Worm (Caenorhabditis elegans) whole organism, mixed stage, embryonic: ENCODE results near the gene rpc-25.

ENCODE experiments used
- elt-1 ChIP-seq: sonication (generic microtip); optimal IDR thresholded peaks from 2 replicates; lab custom pipeline; 2017; ENCODE audit warnings: missing genetic modification characterization, mild to moderate bottlenecking, missing compliant biosample characterization, antibody characterized with exemption, moderate library complexity, borderline replicate concordance; ENCODE audit not compliant: insufficient read depth
- nhr-237 ChIP-seq: fragments of 150-350 bp; optimal IDR thresholded peaks from 2 replicates; lab custom pipeline; 2014; ENCODE audit warnings: missing biosample characterization, missing genetic modification characterization
- pha-4 ChIP-seq: fragments of 150-350 bp; optimal IDR thresholded peaks from 2 replicates; lab custom pipeline; 2018; ENCODE audit warnings: missing biosample characterization, missing genetic modification reagents, missing genetic modification characterization
- unc-62 ChIP-seq: fragments of 150-350 bp; optimal IDR thresholded peaks from 2 replicates; lab custom pipeline; 2014; ENCODE audit warnings: missing biosample characterization, missing genetic modification reagents, missing genetic modification characterization

- TF ChIP-seq nhr-237 = no peak
- no peak for TF ChIP-seq elt-1 (tag; lab: Kevin White, UChicago)
- TF ChIP-seq unc-62 = no peak
- no peak for TF ChIP-seq pha-4 (tag; lab: Kevin White, UChicago)
Observed at ce11 chrV:10179235-10179634, 27.2 kb downstream of the rpc-25 start, which contains the start of gene cul-5.
